Fruit fly (Drosophila melanogaster) whole organism, wandering third instar larva: ENCODE data around the gene CG10949.

Experiments
- GATAd ChIP-seq: sonication (Bioruptor generic); optimal IDR thresholded peaks from 2 replicates; lab custom pipeline; 2016; ENCODE audit warnings: missing biosample characterization, missing genetic modification characterization
- Hr83 ChIP-seq: fragments of 200-300 bp; sonication (Bioruptor generic); optimal IDR thresholded peaks from 2 replicates; lab custom pipeline; 2016; ENCODE audit warnings: missing biosample characterization, mild to moderate bottlenecking, missing genetic modification characterization, moderate library complexity; ENCODE audit not compliant: poor library complexity, severe bottlenecking
- N ChIP-seq: fragments of >200 bp; optimal IDR thresholded peaks from 2 replicates; lab custom pipeline; 2018; ENCODE audit warnings: missing biosample characterization, missing external identifiers, missing genetic modification characterization
- Rel ChIP-seq, 2 experiments: fragments of 200-800 bp; sonication (Bioruptor generic) in 1 of 2; optimal IDR thresholded peaks; 2 replicates in 1 of 2; 3 replicates in 1 of 2; lab custom pipeline; 2016 to 2019; ENCODE audit warnings: mild to moderate bottlenecking in 2 of 2, missing biosample characterization in 2 of 2, missing genetic modification characterization in 2 of 2, moderate library complexity in 1 of 2
- br ChIP-seq: fragments of 200-800 bp; sonication (Bioruptor generic); optimal IDR thresholded peaks from 2 replicates; lab custom pipeline; 2016; ENCODE audit warnings: missing biosample characterization, missing genetic modification characterization
- dmrt93B ChIP-seq: fragments of 200-800 bp; sonication (Bioruptor generic); optimal IDR thresholded peaks from 2 replicates; lab custom pipeline; 2018; ENCODE audit warnings: missing biosample characterization, mild to moderate bottlenecking, missing genetic modification characterization
- ey ChIP-seq: fragments of 200-800 bp; sonication (Bioruptor generic); optimal IDR thresholded peaks from 2 replicates; lab custom pipeline; 2016; ENCODE audit warnings: missing biosample characterization, missing genetic modification characterization
- usp ChIP-seq: fragments of >200 bp; optimal IDR thresholded peaks from 2 replicates; lab custom pipeline; 2017; ENCODE audit warnings: missing biosample characterization, missing genetic modification characterization

Gene CG10949

dm6 chr2L:20370151-20370550 is 46.6 kb downstream of the CG10949 start:
- TF ChIP-seq GATAd (no peak), br (GFP tag; lab: Kevin White, UChicago) (no peak), Rel (GFP tag; optimal IDR thresholded peaks at IDR 0.05; lab: Kevin White, UChicago) (no peak), Rel (tag; optimal IDR thresholded peaks at IDR 0.05; lab: Kevin White, UChicago) (no peak), usp (no peak), Hr83 (GFP tag; lab: Kevin White, UChicago) (no peak), N (no peak), dmrt93B (GFP tag; lab: Kevin White, UChicago) (no peak), ey (no peak)
